Worm (Caenorhabditis elegans) whole organism, L1 larva: ENCODE data around the gene lact-1.

ENCODE experiments used
- elt-3 ChIP-seq, 6 experiments: fragments of 150-350 bp in 1 of 6; sonication (generic microtip); optimal IDR thresholded peaks; 2 replicates each; lab custom pipeline; 2017 to 2018; ENCODE audit warnings: missing biosample characterization in 6 of 6, missing genetic modification characterization in 6 of 6, inconsistent platforms in 1 of 6
- lin-15B ChIP-seq: fragments of 150-350 bp; sonication (generic microtip); optimal IDR thresholded peaks from 3 replicates; lab custom pipeline; 2014; ENCODE audit warnings: missing biosample characterization, missing genetic modification characterization
- nhr-28 ChIP-seq: fragments of 150-350 bp; optimal IDR thresholded peaks from 2 replicates; lab custom pipeline; 2014; ENCODE audit warnings: missing biosample characterization, missing genetic modification characterization
- rnt-1 ChIP-seq: sonication (generic microtip); optimal IDR thresholded peaks from 2 replicates; lab custom pipeline; 2016; ENCODE audit warnings: mild to moderate bottlenecking, missing genetic modification characterization, moderate library complexity, missing compliant biosample characterization

DNA sequence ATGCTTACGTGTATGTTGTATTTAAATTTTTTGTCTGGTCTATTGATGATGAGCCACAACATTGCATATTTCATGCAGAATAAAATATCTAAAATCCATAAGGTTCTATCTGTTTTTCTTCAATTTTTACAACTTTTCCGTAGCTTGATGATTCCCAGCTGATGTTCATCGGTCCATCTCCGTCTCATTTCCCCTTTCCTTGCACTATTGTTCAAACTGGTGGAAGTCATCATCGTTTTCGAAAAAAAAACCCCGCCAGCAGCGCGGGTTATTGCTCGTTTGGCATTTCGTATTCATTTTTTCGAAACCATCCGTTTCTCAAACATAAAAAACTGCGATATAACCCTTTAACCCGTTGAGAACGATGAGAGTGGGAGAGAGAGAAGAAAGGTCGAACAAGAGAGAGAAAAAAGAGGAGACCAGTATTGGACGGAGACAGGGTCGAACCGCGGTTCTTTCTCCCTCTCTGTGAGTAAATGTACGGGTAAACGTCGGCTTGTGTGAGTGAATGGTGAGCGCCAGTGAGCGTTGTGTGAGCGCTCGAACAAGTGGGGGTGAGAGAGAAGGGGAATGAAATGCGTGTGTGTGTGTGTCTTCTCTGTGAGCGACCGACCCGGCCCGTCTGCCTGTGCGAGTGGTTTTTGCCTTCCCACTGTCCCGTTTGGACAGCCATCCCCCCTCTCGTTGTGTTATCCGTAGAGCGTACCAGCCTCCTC is 4.6 kb upstream of the lact-1 start:
- TF ChIP-seq nhr-28 (tag; lab: Kevin White, UChicago) (no peak), lin-15B (tag; lab: Kevin White, UChicago) (peak; percentile 57), elt-3 (tag; optimal IDR thresholded peaks at IDR 0.05; lab: Kevin White, UChicago) (peak in 3 of 6 experiments; percentile 62 to 86 (median 77)), rnt-1 (peak; percentile 69)
